Worm (Caenorhabditis elegans): ENCODE measurements around the gene faah-1.
A peak's percentile ranks its signal among the peaks of the same experiment; 100 is the strongest.

The faah-1 gene

DNA sequence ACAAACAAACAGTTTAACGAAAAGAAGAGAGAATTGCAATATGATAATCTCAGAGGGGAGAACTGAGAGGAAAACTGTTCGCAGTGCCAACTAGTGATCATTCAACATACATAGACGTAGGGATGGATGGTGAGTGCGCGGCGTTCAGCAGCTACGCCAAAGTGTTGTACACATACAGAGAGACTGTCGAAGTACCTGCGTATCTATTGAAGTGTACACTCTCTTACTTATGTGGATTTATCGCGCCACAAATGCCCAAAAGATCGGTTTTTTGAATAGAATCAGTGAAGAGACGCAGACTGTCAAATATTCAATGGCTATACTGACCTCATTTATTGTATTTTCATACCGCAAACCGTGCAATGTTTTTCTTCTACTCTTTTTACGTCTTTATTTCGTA, 11.1 kb downstream of the faah-1 start:
- TF ChIP-seq dve-1 (tag; optimal IDR thresholded peaks at IDR 0.05) (peak; percentile 25), ref-2 (tag; optimal IDR thresholded peaks at IDR 0.05) (peak; percentile 7), fkh-6 (tag; optimal IDR thresholded peaks at IDR 0.05) (no peak)

DNA sequence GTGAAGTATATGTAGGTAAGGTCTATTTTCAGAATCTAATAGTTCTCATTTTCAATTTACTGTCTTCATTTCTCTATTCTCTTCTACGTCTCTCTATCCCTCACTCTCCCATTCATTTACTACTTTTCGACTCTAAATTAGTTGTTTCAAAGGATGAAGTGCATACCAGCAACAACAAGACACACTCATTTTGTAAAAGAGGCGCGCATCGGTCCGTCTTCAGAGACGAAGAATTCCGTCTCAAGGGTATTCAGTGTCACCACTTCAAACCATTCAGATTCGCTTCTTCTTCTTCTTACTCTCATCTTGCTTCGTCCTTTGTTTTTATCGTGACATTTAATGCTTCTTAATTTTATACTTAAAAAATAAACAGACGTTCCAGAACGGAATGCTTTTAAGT, 12.2 kb downstream of the faah-1 start:
- no peak for TF ChIP-seq ets-4 (tag; optimal IDR thresholded peaks at IDR 0.05)

DNA sequence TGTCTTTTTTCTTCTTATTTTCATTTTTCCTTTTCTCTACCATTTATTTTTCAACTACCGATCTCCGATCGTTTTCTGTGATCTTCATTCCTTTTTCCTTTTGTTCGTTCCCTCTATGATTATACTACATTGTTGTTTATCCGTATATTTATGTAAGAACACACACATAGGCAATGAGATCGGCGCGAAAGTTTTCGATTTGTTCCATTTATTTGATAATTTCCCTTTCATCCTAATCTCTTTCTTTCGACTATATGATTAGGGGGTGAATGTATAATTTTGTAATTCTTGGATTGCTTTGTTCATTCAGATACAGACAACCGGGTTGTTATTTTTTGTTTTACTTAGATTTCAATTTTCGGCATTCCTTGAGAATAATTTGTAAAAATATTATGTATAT, 14.4 kb downstream of the faah-1 start:
- TF ChIP-seq fkh-10 (GFP tag; optimal IDR thresholded peaks at IDR 0.05), result no peak
- TF ChIP-seq rnt-1 (tag; optimal IDR thresholded peaks at IDR 0.05), result no peak
- TF ChIP-seq eyg-1 (tag; optimal IDR thresholded peaks at IDR 0.05), result no peak
- TF ChIP-seq hlh-6 (tag; optimal IDR thresholded peaks at IDR 0.05), result no peak
- TF ChIP-seq ceh-24 (tag; optimal IDR thresholded peaks at IDR 0.05), result no peak
- no peak for TF ChIP-seq pha-4 (tag; optimal IDR thresholded peaks at IDR 0.05)
- no peak for TF ChIP-seq ceh-22 (tag; optimal IDR thresholded peaks at IDR 0.05)

DNA sequence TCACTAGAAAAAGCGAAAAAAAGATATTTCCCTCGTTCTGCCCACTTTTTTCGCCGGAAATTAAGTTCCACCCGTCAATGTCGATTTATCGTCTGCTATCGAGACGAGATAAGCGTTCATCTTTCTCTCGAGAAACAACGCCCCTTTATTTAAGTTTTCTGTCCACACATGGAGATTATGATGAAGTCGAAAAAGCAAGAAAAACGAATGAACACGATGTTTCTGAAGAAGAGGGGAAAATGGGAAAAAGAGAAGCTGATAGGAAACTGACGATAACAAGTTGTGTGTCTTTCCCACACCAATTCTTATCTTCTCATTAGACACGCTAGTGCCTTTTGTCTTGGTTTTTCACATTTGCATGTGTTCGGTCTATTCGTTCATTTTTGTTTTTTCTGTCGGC, 15.6 kb downstream of the faah-1 start:
- TF ChIP-seq elt-2 (tag; optimal IDR thresholded peaks at IDR 0.05) (peak; percentile 48), eyg-1 (tag; optimal IDR thresholded peaks at IDR 0.05) (no peak)

DNA sequence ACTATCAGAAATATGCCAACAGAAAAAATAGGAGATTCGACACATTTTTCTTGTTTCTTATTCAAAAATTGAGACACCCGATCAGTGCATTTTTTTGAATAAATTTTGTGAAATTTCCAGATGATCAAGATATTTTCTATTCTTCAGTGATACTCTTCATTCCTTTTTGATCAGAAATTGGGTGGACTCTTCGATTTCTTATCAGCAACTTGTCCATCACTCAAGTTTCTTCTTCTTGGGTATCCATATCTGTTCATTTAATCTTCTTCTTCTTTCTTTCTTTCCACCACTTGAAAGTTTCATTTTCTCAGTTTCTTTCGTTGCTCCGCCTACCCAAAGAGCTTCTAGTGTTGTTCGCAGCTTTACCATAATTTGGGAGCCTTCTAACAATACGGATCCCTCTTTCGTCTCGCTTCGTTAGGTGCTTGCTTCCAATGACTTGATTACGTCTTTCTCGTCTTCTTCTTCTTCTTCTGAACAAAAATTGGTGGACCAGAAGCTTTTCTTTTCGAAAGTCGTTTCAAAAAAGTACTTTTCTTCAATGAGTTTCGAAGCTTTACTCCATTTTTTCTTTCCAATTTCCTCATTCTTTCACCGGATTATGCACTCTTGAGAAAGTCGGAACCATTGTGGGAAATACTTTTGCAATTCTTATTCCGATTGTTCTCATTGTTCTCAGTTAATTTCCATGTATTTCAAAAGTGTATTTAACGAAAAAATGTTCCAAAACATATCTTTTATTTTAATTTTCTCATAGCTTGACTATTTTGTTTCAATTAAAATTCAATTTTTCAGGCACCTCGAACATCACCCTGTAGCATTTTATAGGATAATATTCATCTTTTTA, 16.7 kb downstream of the faah-1 start, which contains the start of gene pct-1:
Gene pct-1, plus strand, starts transcription at position 797 of the 847 bp plus-strand sequence.
- TF ChIP-seq unc-42 (tag; optimal IDR thresholded peaks at IDR 0.05) (peak; percentile 5), ceh-31 (tag; optimal IDR thresholded peaks at IDR 0.05) (peak; percentile 11), unc-3 (GFP tag; conservative IDR thresholded peaks at IDR 0.05) (no peak), unc-3 (tag; optimal IDR thresholded peaks at IDR 0.05) (no peak)

DNA sequence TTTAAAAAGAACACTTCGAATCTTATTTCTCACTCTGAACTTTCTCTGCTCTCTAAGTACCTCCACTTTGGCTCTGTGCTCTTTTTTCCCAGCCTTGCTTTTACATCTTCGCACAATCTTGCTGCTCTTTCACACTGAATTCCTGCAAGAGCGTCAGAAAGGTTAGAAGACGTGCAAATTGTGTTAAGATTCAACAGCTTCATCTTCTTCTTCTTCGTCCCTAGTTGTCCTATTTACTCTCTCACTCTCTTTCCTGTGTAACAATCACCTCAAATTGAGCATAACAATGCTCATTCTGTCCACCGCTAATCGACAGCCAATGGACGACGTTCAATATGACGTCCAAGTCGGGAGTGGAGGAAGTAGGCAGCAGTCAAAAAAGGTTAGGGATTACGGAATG, 22.2 kb downstream of the faah-1 start:
- TF ChIP-seq fkh-10 (GFP tag; optimal IDR thresholded peaks at IDR 0.05) (peak; percentile 80), unc-42 (tag; optimal IDR thresholded peaks at IDR 0.05) (peak; percentile 81), Y22D7AL.16 (tag; optimal IDR thresholded peaks at IDR 0.05) (no peak)

DNA sequence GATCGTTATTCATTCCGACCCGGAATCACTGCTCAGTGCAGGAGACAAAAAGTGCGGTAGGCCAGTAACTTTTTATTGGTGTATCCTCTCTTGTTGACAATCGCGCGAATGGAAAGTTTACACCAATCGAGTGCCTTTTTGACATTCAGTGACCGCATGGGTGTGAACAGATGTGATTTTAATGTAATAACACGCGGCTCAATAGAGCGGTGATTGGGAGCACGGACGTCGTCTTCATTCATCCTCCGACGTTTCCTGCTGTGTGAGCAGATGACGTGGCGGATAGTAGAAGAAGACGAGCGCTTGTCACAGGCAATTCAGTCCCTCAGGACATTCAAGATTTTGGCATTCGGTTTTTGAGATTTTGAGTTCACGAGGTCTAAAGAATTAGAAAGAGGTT, 23.4 kb downstream of the faah-1 start:
- no peak for TF ChIP-seq hlh-8 (tag; optimal IDR thresholded peaks at IDR 0.05)
- no peak for TF ChIP-seq ceh-48 (tag; optimal IDR thresholded peaks at IDR 0.05)
- TF ChIP-seq ref-2 (tag; optimal IDR thresholded peaks at IDR 0.05), result peak; percentile 14
- no peak for TF ChIP-seq mec-3 (tag; optimal IDR thresholded peaks at IDR 0.05; ENCODE audit: borderline replicate concordance)
- peak; percentile 24 for TF ChIP-seq nfya-1 (tag; optimal IDR thresholded peaks at IDR 0.05)
- peak; percentile 65 for TF ChIP-seq unc-42 (tag; optimal IDR thresholded peaks at IDR 0.05)
- no peak for TF ChIP-seq pat-9 (tag; optimal IDR thresholded peaks at IDR 0.05)
- TF ChIP-seq fkh-6 (tag; optimal IDR thresholded peaks at IDR 0.05), result no peak

DNA sequence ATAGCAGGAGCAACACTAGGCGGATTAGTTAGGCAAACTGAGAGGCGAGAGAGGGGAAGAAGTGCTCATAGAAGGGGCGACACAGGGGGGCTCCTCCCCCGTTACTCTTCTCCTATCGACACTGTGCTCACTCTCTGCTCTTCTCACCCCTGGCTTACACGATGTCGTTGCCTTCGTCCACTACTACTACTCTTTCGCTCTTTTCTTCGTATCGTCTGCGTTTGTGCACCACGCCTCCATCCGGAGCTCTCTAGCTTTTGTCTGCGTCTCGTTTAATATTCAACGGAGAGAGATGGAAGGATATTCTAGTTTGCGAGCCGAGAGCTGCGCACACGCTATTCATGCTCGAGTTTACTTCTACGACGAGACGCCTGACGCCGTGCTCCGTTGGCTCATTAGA, 24.1 kb downstream of the faah-1 start:
- TF ChIP-seq fkh-6 (tag; optimal IDR thresholded peaks at IDR 0.05) (no peak), pha-2 (tag; optimal IDR thresholded peaks at IDR 0.05) (no peak), fkh-10 (GFP tag; optimal IDR thresholded peaks at IDR 0.05) (no peak), dve-1 (tag; optimal IDR thresholded peaks at IDR 0.05) (no peak), tbx-2 (tag; optimal IDR thresholded peaks at IDR 0.05) (peak; percentile 63), npax-4 (tag; optimal IDR thresholded peaks at IDR 0.05) (no peak), gmeb-2 (tag; optimal IDR thresholded peaks at IDR 0.05) (no peak), ceh-48 (tag; optimal IDR thresholded peaks at IDR 0.05) (peak; percentile 21), eyg-1 (tag; optimal IDR thresholded peaks at IDR 0.05) (no peak), elt-2 (tag; optimal IDR thresholded peaks at IDR 0.05) (no peak), syd-9 (tag; optimal IDR thresholded peaks at IDR 0.05) (peak; percentile 21), F13H6.1 (tag; optimal IDR thresholded peaks at IDR 0.05) (peak; percentile 29), C08G9.2 (tag; optimal IDR thresholded peaks at IDR 0.05) (peak; percentile 13), sox-4 (tag; optimal IDR thresholded peaks at IDR 0.05) (peak; percentile 37), ceh-9 (tag; optimal IDR thresholded peaks at IDR 0.05) (no peak), hlh-6 (tag; optimal IDR thresholded peaks at IDR 0.05) (peak; percentile 19), ceh-14 (tag; optimal IDR thresholded peaks at IDR 0.05) (peak; percentile 44), ceh-34 (tag; optimal IDR thresholded peaks at IDR 0.05) (peak; percentile 69), zip-5 (tag; optimal IDR thresholded peaks at IDR 0.05) (no peak), unc-42 (tag; optimal IDR thresholded peaks at IDR 0.05) (peak; percentile 70), tbx-7 (tag; optimal IDR thresholded peaks at IDR 0.05) (no peak), ceh-19 (GFP tag; optimal IDR thresholded peaks at IDR 0.05) (peak; percentile 50)
